Worm (Caenorhabditis elegans): Measurements from ENCODE around the gene F43C1.7.

The F43C1.7 gene

ce11 chrIII:4272864-4273263 is 30.5 kb upstream of the F43C1.7 start:
- TF ChIP-seq unc-62 (GFP tag; optimal IDR thresholded peaks at IDR 0.05): no peak
- no peak for TF ChIP-seq nhr-77 (tag; optimal IDR thresholded peaks at IDR 0.05)
- TF ChIP-seq efl-3 (GFP tag; optimal IDR thresholded peaks at IDR 0.05): no peak
- TF ChIP-seq dsc-1 (tag; optimal IDR thresholded peaks at IDR 0.05): no peak
- no peak for TF ChIP-seq aha-1 (tag; optimal IDR thresholded peaks at IDR 0.05)
- no peak for TF ChIP-seq blmp-1 (tag; optimal IDR thresholded peaks at IDR 0.05)
- no peak for TF ChIP-seq C34B4.2 (tag; optimal IDR thresholded peaks at IDR 0.05)
- TF ChIP-seq nhr-28 (tag; optimal IDR thresholded peaks at IDR 0.05): no peak
- TF ChIP-seq nhr-84 (tag; optimal IDR thresholded peaks at IDR 0.05): no peak
- TF ChIP-seq sptf-1 (tag; optimal IDR thresholded peaks at IDR 0.05): no peak
- no peak for TF ChIP-seq jun-1 (tag; optimal IDR thresholded peaks at IDR 0.05)

ce11 chrIII:4271059-4271458 is 28.7 kb upstream of the F43C1.7 start:
- no peak for TF ChIP-seq nhr-77 (tag; optimal IDR thresholded peaks at IDR 0.05)
- TF ChIP-seq ceh-88 (GFP tag; IDR thresholded peaks at IDR 0.05): no peak
- TF ChIP-seq skn-1 (tag; optimal IDR thresholded peaks at IDR 0.05): no peak
- TF ChIP-seq nhr-11 (tag; optimal IDR thresholded peaks at IDR 0.05): no peak

ce11 chrIII:4269220-4269935 is 27.0 kb upstream of the F43C1.7 start, which contains the start of the genes sftb-1 and R10E4.1:
Gene sftb-1, minus strand, starts transcription at chrIII:4269270.
Gene R10E4.1, plus strand, starts transcription at chrIII:4269743.
- peak; percentile 29 for TF ChIP-seq aly-2 (tag; optimal IDR thresholded peaks at IDR 0.05)
- TF ChIP-seq sup-37 (GFP tag; optimal IDR thresholded peaks at IDR 0.05): no peak
- peak; percentile 60 for TF ChIP-seq egl-13 (tag; optimal IDR thresholded peaks at IDR 0.05)
- TF ChIP-seq mep-1 (tag; optimal IDR thresholded peaks at IDR 0.05): peak; percentile 90
- no peak for TF ChIP-seq pqm-1 (tag; optimal IDR thresholded peaks at IDR 0.05)
- TF ChIP-seq ceh-88 (GFP tag; IDR thresholded peaks at IDR 0.05): 0 out of 2 replicates have a peak, but pooled peaks have one; percentile 15
- peak; percentile 85 for TF ChIP-seq rnt-1 (tag; optimal IDR thresholded peaks at IDR 0.05)
- no peak for TF ChIP-seq unc-98 (GFP tag; IDR thresholded peaks at IDR 0.05)
- TF ChIP-seq ceh-82 (tag; optimal IDR thresholded peaks at IDR 0.05): peak; percentile 76 to 77 (median 77)
- no peak for TF ChIP-seq ztf-4 (tag; optimal IDR thresholded peaks at IDR 0.05)
- TF ChIP-seq ama-1 (optimal IDR thresholded peaks at IDR 0.05): no peak
- no peak for TF ChIP-seq mef-2 (tag; optimal IDR thresholded peaks at IDR 0.05)
- no peak for TF ChIP-seq zag-1 (tag; optimal IDR thresholded peaks at IDR 0.05)
- peak; percentile 84 to 85 for TF ChIP-seq lsy-2 (tag; optimal IDR thresholded peaks at IDR 0.05)
- peak; percentile 66 to 83 (median 81) for TF ChIP-seq dpl-1 (GFP tag; optimal IDR thresholded peaks at IDR 0.05)
- 0 out of 2 replicates have a peak, but pooled peaks have one; percentile 18 for TF ChIP-seq mab-9 (GFP tag; IDR thresholded peaks at IDR 0.05)
- TF ChIP-seq lin-14 (GFP tag; optimal IDR thresholded peaks at IDR 0.05): peak; percentile 78
- peak in 1 of 2 experiments; percentile 64 for TF ChIP-seq mdl-1 (tag; optimal IDR thresholded peaks at IDR 0.05)
- TF ChIP-seq C16A3.4 (tag; optimal IDR thresholded peaks at IDR 0.05): peak; percentile 75
- peak; percentile 85 for TF ChIP-seq snu-23 (GFP tag; optimal IDR thresholded peaks at IDR 0.05)
- TF ChIP-seq C34B4.2 (tag; optimal IDR thresholded peaks at IDR 0.05): no peak
- no peak for TF ChIP-seq ceh-90 (tag; optimal IDR thresholded peaks at IDR 0.05)
- TF ChIP-seq fkh-8 (tag; optimal IDR thresholded peaks at IDR 0.05): peak; percentile 62
- TF ChIP-seq ceh-63 (GFP tag; optimal IDR thresholded peaks at IDR 0.05): no peak
- no peak for TF ChIP-seq nhr-237 (tag; optimal IDR thresholded peaks at IDR 0.05)
- peak in 1 of 2 experiments; percentile 62 for TF ChIP-seq ztf-11 (tag; optimal IDR thresholded peaks at IDR 0.05)
- TF ChIP-seq hpl-2 (GFP tag; optimal IDR thresholded peaks at IDR 0.05): peak; percentile 22
- TF ChIP-seq lin-15B (tag; optimal IDR thresholded peaks at IDR 0.05): peak; percentile 30
- no peak for TF ChIP-seq egl-27 (tag; optimal IDR thresholded peaks at IDR 0.05)
- TF ChIP-seq unc-130 (tag; optimal IDR thresholded peaks at IDR 0.05): peak; percentile 61
- TF ChIP-seq ceh-8 (GFP tag; optimal IDR thresholded peaks at IDR 0.05): peak; percentile 6
- no peak for TF ChIP-seq tlp-1 (tag; optimal IDR thresholded peaks at IDR 0.05)
- TF ChIP-seq nhr-12 (tag; optimal IDR thresholded peaks at IDR 0.05): no peak
- TF ChIP-seq hlh-4 (tag; optimal IDR thresholded peaks at IDR 0.05): no peak
- no peak for TF ChIP-seq lir-3 (tag; optimal IDR thresholded peaks at IDR 0.05; ENCODE audit: poor library complexity)
- TF ChIP-seq vab-15 (tag; optimal IDR thresholded peaks at IDR 0.05): no peak
- TF ChIP-seq nhr-85 (tag): peak; percentile 88
- peak; percentile 40 for TF ChIP-seq jun-1 (tag; optimal IDR thresholded peaks at IDR 0.05)
- peak; percentile 66 for TF ChIP-seq unc-86 (tag; optimal IDR thresholded peaks at IDR 0.05)
